Worm (Caenorhabditis elegans): ENCODE results near the gene T02D1.9.

DNA sequence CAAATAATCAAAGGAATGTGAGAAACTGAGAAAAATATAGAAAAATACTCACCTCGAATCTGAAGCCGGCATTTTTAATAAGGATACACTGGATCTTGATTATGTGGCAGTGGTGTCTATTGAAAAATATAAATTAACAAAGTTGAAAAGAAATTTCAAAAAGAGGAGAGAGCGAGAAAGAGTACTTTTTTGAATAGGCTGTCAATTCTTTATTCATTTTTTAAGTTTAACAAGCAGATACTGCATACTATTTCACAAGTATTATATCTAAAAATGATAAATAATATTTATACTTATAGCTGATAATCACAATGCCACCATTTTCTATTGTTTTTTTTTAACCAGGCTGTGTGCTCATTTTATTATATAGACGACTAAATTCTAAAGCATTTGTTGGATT is 10.3 kb upstream of the T02D1.9 start, which contains the start of gene npr-26:
- TF ChIP-seq fkh-6 (tag; optimal IDR thresholded peaks at IDR 0.05): no peak
- TF ChIP-seq F13H6.1 (tag; optimal IDR thresholded peaks at IDR 0.05): no peak
- no peak for TF ChIP-seq hlh-30 (tag; optimal IDR thresholded peaks at IDR 0.05; ENCODE audit: insufficient read depth)
- TF ChIP-seq tbx-7 (tag; optimal IDR thresholded peaks at IDR 0.05): no peak
- no peak for TF ChIP-seq hlh-13 (GFP tag; optimal IDR thresholded peaks at IDR 0.05)
- TF ChIP-seq sox-2 (GFP tag; IDR thresholded peaks at IDR 0.05): no peak
- TF ChIP-seq hlh-6 (tag; optimal IDR thresholded peaks at IDR 0.05): no peak
- TF ChIP-seq dmd-4 (tag; optimal IDR thresholded peaks at IDR 0.05; ENCODE audit: borderline replicate concordance): no peak
- TF ChIP-seq sdc-2 (tag; optimal IDR thresholded peaks at IDR 0.05): no peak
- no peak for TF ChIP-seq ahr-1 (tag; optimal IDR thresholded peaks at IDR 0.05)
- TF ChIP-seq pat-9 (tag; optimal IDR thresholded peaks at IDR 0.05): no peak
- TF ChIP-seq nfya-1 (tag; optimal IDR thresholded peaks at IDR 0.05): no peak
- TF ChIP-seq tbx-2 (tag; optimal IDR thresholded peaks at IDR 0.05): no peak
- TF ChIP-seq ttx-3 (tag; optimal IDR thresholded peaks at IDR 0.05): no peak

Measured in whole organism, late embryonic.